Fruit fly (Drosophila melanogaster) Kc167 (cell line): ENCODE measurements around the gene CG16998.

Experiments
- insv ChIP-seq: fragments of >200 bp; optimal IDR thresholded peaks from 3 replicates; lab custom pipeline; 2018; ENCODE audit warnings: missing external identifiers
- psq ChIP-seq: fragments of >200 bp; optimal IDR thresholded peaks from 2 replicates; lab custom pipeline; 2017; ENCODE audit warnings: missing external identifiers
- ttk ChIP-seq: sonication (Bioruptor generic); optimal IDR thresholded peaks from 2 replicates; lab custom pipeline; 2017; ENCODE audit warnings: missing external identifiers

- TF ChIP-seq psq (lab: Kevin White, UChicago): no peak
- TF ChIP-seq ttk (lab: Kevin White, UChicago): no peak
- TF ChIP-seq insv (lab: Kevin White, UChicago): no peak
Observed at dm6 chr3L:7560580-7560979, 20.9 kb upstream of the CG16998 start.
